Fruit fly (Drosophila melanogaster) S2 (cell line): ENCODE data around the gene CG12589.

Experiments
- CG8478 ChIP-seq: fragments of >200 bp; optimal IDR thresholded peaks from 2 replicates; lab custom pipeline; 2018
- CTCF ChIP-seq, 2 experiments: fragments of >200 bp; optimal IDR thresholded peaks; 2 replicates each; lab custom pipeline; 2018

DNA sequence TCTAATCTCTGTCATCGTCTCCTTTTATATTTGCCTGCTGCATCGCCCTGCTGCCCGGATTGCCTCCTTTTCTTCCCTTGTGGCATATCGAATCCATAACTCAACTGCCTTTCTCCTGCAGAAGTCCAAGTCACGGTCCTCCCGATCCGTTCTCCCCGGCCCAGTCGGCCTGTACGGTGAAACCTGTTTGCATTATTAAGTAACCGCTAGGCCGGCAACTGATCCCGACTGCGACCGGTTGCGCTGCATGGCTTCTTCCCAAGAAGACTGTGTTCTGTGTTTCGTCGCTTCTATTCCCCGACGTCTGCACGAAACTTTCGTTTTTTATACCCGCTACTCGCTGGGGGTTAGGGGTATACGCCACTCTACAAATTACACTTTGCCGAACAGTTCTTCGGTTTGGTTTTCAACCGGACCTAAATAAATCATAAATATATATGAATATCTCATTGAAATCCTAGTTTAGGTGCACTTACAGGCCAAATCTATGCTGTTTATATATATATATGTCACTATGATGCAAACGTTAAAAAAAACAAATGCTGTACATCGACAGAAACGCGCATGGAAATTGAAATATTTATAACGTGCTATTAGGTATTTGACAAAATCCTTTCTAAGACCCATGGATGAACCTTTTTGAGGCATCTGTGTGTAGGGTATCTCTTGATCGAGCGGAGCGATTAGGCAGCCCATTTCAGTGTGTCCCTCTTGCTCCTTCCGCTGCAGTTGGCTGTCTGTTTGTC is 49.1 kb downstream of the CG12589 start:
- TF ChIP-seq CG8478 (lab: Kevin White, UChicago) (no peak), CTCF (optimal IDR thresholded peaks at IDR 0.05; lab: Kevin White, UChicago) (no peak)
